Fruit fly (Drosophila melanogaster) Kc167 (cell line): ENCODE results near the gene CG9733.

Experiments
- Sin3A ChIP-seq: fragments of >200 bp; optimal IDR thresholded peaks from 2 replicates; lab custom pipeline; 2018; ENCODE audit warnings: missing external identifiers
- psq ChIP-seq: fragments of >200 bp; optimal IDR thresholded peaks from 2 replicates; lab custom pipeline; 2017; ENCODE audit warnings: missing external identifiers

- TF ChIP-seq psq (lab: Kevin White, UChicago) (no peak), Sin3A (lab: Kevin White, UChicago) (no peak)
Observed at dm6 chr3R:30211856-30212255, 34.6 kb downstream of the CG9733 start, which contains the start of gene CecA2.
